Worm (Caenorhabditis elegans) whole organism, L2 larva: ENCODE data around the gene K11H12.5.

Experiments used
- fos-1 ChIP-seq: fragments of 150-350 bp; optimal IDR thresholded peaks from 2 replicates; lab custom pipeline; 2014; ENCODE audit warnings: missing biosample characterization, missing genetic modification characterization
- nhr-10 ChIP-seq: sonication (generic microtip); optimal IDR thresholded peaks from 2 replicates; lab custom pipeline; 2017; ENCODE audit warnings: missing biosample characterization, missing genetic modification characterization
- nhr-23 ChIP-seq: fragments of 150-350 bp; optimal IDR thresholded peaks from 2 replicates; lab custom pipeline; 2014; ENCODE audit warnings: missing biosample characterization, missing genetic modification reagents, missing genetic modification characterization
- nhr-237 ChIP-seq: fragments of 150-350 bp; optimal IDR thresholded peaks from 2 replicates; lab custom pipeline; 2014; ENCODE audit warnings: missing biosample characterization, missing genetic modification characterization
- skn-1 ChIP-seq: sonication (generic microtip); optimal IDR thresholded peaks from 2 replicates; lab custom pipeline; 2017; ENCODE audit warnings: missing biosample characterization, missing genetic modification characterization
- unc-62 ChIP-seq: fragments of 150-350 bp; optimal IDR thresholded peaks from 2 replicates; lab custom pipeline; 2014; ENCODE audit warnings: missing biosample characterization, missing genetic modification reagents, missing genetic modification characterization

- no peak for TF ChIP-seq nhr-23
- TF ChIP-seq skn-1 (tag; lab: Kevin White, UChicago) = no peak
- TF ChIP-seq nhr-10 = no peak
- TF ChIP-seq unc-62 (GFP tag; lab: Kevin White, UChicago) = no peak
- no peak for TF ChIP-seq nhr-237
- TF ChIP-seq fos-1 (tag; lab: Kevin White, UChicago) = no peak
Measured at ce11 chrIV:649365-649764, 27.0 kb upstream of the K11H12.5 start, which contains the start of gene K11H12.9.
